Fruit fly (Drosophila melanogaster): ENCODE measurements around the gene CG31735.

- TF ChIP-seq CG5204 (GFP tag; optimal IDR thresholded peaks at IDR 0.05) (no peak), Hr96 (GFP tag; optimal IDR thresholded peaks at IDR 0.05) (no peak), cnc (optimal IDR thresholded peaks at IDR 0.05) (no peak)
Measured at dm6 chr2L:15936138-15936537, 40.9 kb downstream of the CG31735 start.
